Fruit fly (Drosophila melanogaster): ENCODE measurements around the gene CG15719.

Gene CG15719

dm6 chrX:13004779-13005178 is at the start of gene CG15719:
Gene CG15719, minus strand, starts transcription at chrX:13004879.
- TF ChIP-seq psq (optimal IDR thresholded peaks at IDR 0.05): no peak
- no peak for TF ChIP-seq h (optimal IDR thresholded peaks at IDR 0.05)
- no peak for TF ChIP-seq Myc (optimal IDR thresholded peaks at IDR 0.05)
- no peak for TF ChIP-seq ttk (optimal IDR thresholded peaks at IDR 0.05)
- TF ChIP-seq insv (optimal IDR thresholded peaks at IDR 0.05): no peak
- no peak for TF ChIP-seq Sin3A (optimal IDR thresholded peaks at IDR 0.05)

- TF ChIP-seq h (optimal IDR thresholded peaks at IDR 0.05): no peak
- TF ChIP-seq insv (optimal IDR thresholded peaks at IDR 0.05): no peak
- no peak for TF ChIP-seq psq (optimal IDR thresholded peaks at IDR 0.05)
- no peak for TF ChIP-seq ttk (optimal IDR thresholded peaks at IDR 0.05)
- no peak for TF ChIP-seq Myc (optimal IDR thresholded peaks at IDR 0.05)
- no peak for TF ChIP-seq Sin3A (optimal IDR thresholded peaks at IDR 0.05)
Measured at dm6 chrX:13023777-13024176, 19.1 kb upstream of the CG15719 start.

DNA sequence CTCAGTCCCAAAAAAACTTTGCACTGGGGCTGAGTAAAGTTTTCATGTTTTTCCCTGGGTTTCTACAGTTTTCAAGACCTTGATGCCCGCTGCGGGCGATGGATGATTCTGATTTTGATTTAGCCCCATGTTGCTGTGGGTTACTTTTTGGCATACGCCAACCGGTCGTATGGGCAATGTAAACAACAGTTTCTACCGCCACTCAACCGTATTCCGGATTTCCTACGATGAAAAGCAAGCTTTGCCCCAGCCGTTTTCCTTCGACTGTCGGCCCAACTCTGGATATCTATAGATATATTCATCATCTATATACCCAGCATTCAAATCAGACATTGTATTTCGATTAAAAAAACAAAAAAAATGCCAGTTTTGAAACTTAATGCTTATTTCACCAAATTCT is 17.2 kb upstream of the CG15719 start, which contains the start of gene CG2209:
CG2209 (plus strand) TSS at position 301 of the 400 bp plus-strand sequence.
- TF ChIP-seq ttk (optimal IDR thresholded peaks at IDR 0.05) (no peak), h (optimal IDR thresholded peaks at IDR 0.05) (no peak)

- no peak for TF ChIP-seq ttk (optimal IDR thresholded peaks at IDR 0.05)
- no peak for TF ChIP-seq Myc (optimal IDR thresholded peaks at IDR 0.05)
- no peak for TF ChIP-seq psq (optimal IDR thresholded peaks at IDR 0.05)
- no peak for TF ChIP-seq Sin3A (optimal IDR thresholded peaks at IDR 0.05)
Measured at dm6 chrX:13012289-13012688, 7.6 kb upstream of the CG15719 start.

DNA sequence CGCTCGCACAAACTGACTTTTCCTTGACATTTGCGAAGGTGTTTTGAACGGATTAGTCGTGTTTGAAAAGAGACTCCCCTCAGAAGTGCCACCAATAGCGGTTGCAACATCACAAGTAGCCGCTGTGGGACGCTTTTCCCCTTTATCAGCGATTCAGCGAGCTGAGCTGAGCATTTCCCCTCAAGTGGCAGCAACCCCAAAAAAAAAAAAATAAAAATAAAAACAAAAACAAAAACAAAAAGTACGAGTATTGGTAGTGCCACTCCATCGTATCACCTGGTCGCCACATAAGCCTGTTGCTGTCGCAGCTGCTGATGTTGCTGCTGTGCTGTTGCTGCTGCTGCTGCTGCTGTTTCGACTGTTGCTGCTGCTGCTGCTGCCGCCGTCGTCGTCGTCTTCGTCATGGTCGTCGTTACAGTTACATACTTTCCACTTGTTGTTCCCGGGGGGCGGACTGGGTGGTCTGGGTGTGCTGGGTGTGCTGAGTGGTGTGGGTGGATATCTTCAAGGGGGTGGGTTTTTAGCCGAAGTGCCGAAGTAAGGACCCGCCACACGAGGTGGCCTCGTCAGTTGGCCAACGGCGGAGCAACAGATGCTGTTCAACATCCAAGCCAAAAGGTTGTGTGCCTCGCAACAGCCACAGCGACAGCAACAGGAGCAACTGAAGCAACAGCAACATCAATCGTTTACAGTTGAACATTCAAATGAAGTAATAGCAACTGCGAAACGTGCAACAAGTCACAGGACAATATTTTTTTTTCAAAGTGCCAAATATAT is 16.5 kb downstream of the CG15719 start, which contains the start of gene rsh:
rsh (plus strand) TSS at position 591 of the 777 bp plus-strand sequence.
- TF ChIP-seq insv (optimal IDR thresholded peaks at IDR 0.05) (no peak), h (optimal IDR thresholded peaks at IDR 0.05) (no peak), psq (optimal IDR thresholded peaks at IDR 0.05) (no peak), ttk (optimal IDR thresholded peaks at IDR 0.05) (no peak), Sin3A (optimal IDR thresholded peaks at IDR 0.05) (no peak), Myc (optimal IDR thresholded peaks at IDR 0.05) (no peak)

dm6 chrX:12986948-12987450 is 17.7 kb downstream of the CG15719 start:
- TF ChIP-seq Myc (optimal IDR thresholded peaks at IDR 0.05) (no peak), ttk (optimal IDR thresholded peaks at IDR 0.05) (no peak), Sin3A (optimal IDR thresholded peaks at IDR 0.05) (no peak), h (optimal IDR thresholded peaks at IDR 0.05) (no peak), psq (optimal IDR thresholded peaks at IDR 0.05) (no peak), insv (optimal IDR thresholded peaks at IDR 0.05) (no peak)

DNA sequence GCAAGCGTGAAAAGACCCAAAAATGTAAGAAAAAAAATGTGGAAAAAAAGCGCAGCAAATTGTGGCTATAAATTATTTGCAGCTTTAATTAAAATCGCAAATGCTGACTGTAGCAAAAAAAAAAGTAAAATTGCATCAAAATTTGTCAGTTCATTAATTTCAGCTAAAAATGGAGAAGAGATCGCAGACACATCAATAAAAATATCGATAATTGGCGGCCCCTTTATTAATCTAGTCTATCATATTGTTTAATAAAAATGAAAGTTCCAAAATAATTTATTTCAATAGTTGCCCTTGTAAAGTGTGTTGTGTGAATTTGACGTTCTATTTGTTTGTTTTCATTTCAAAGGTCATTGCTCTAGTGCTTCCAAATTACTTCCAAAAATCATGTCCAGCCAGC is 20.5 kb downstream of the CG15719 start, which contains the start of gene CG32643:
CG32643 (plus strand) TSS at position 301 of the 400 bp plus-strand sequence.
- TF ChIP-seq psq (optimal IDR thresholded peaks at IDR 0.05) (no peak), ttk (optimal IDR thresholded peaks at IDR 0.05) (no peak), Myc (optimal IDR thresholded peaks at IDR 0.05) (no peak), Sin3A (optimal IDR thresholded peaks at IDR 0.05) (no peak), insv (optimal IDR thresholded peaks at IDR 0.05) (no peak), h (optimal IDR thresholded peaks at IDR 0.05) (no peak)

DNA sequence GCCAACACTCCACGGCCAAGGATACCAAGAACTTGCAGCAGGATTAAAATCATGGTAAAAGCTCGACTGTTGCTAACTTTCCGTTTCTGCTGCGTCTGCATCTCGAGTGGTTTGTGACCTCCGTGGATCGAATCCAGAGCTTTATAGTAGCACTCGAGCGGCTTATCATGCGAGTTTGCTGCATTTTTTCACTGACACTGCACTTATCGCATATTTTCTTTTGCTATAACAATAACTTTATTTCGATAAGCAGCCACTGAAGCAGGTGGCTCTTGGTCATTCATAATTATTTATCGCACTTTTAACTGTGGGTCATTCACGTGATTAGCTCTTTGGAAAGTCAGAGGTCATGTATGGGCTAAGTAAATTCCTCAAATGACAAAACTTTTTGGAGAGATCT is 28.5 kb downstream of the CG15719 start, which contains the start of gene CG12716:
CG12716 (minus strand) TSS at position 101 of the 400 bp plus-strand sequence.
- TF ChIP-seq psq (optimal IDR thresholded peaks at IDR 0.05) (no peak), Sin3A (optimal IDR thresholded peaks at IDR 0.05) (no peak), h (optimal IDR thresholded peaks at IDR 0.05) (no peak), ttk (optimal IDR thresholded peaks at IDR 0.05) (no peak), insv (optimal IDR thresholded peaks at IDR 0.05) (no peak), Myc (optimal IDR thresholded peaks at IDR 0.05) (no peak)

DNA sequence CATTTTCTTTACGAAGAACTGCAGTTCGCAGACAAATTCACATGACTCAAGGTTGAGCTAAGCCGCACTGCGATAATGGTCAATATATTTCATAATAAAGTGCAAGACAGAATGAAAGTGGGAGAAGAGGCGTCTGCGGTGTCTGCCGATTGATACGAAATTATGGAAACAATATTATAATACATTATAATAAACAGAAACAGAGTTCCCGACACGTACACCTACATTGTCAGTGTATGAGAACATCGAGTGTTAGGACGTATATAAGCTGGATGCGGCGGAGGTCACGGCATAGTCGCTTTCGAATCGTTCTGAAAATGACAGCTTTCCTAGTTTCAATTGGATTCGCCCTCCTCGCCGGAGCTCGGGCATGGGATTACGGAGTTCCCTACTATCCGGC is 34.3 kb downstream of the CG15719 start, which contains the start of gene CG15721:
CG15721 (plus strand) TSS at position 301 of the 400 bp plus-strand sequence.
- TF ChIP-seq Sin3A (optimal IDR thresholded peaks at IDR 0.05) (no peak), h (optimal IDR thresholded peaks at IDR 0.05) (no peak), ttk (optimal IDR thresholded peaks at IDR 0.05) (no peak), psq (optimal IDR thresholded peaks at IDR 0.05) (no peak), insv (optimal IDR thresholded peaks at IDR 0.05) (no peak)

dm6 chrX:12967296-12967938 is 37.3 kb downstream of the CG15719 start, which contains the start of gene Mur11Da:
Gene Mur11Da, plus strand, starts transcription at chrX:12967888.
- TF ChIP-seq h (optimal IDR thresholded peaks at IDR 0.05) (no peak), Myc (optimal IDR thresholded peaks at IDR 0.05) (no peak), Sin3A (optimal IDR thresholded peaks at IDR 0.05) (no peak), psq (optimal IDR thresholded peaks at IDR 0.05) (no peak), ttk (optimal IDR thresholded peaks at IDR 0.05) (no peak), insv (optimal IDR thresholded peaks at IDR 0.05) (no peak)

dm6 chrX:12958920-12959319 is 45.8 kb downstream of the CG15719 start, which contains the start of gene CG32642:
Gene CG32642, plus strand, starts transcription at chrX:12959220.
- TF ChIP-seq Myc (optimal IDR thresholded peaks at IDR 0.05): no peak
- TF ChIP-seq insv (optimal IDR thresholded peaks at IDR 0.05): no peak
- no peak for TF ChIP-seq h (optimal IDR thresholded peaks at IDR 0.05)
- TF ChIP-seq Sin3A (optimal IDR thresholded peaks at IDR 0.05): no peak
- TF ChIP-seq ttk (optimal IDR thresholded peaks at IDR 0.05): no peak
- TF ChIP-seq psq (optimal IDR thresholded peaks at IDR 0.05): no peak

- TF ChIP-seq insv (optimal IDR thresholded peaks at IDR 0.05): no peak
- TF ChIP-seq Sin3A (optimal IDR thresholded peaks at IDR 0.05): no peak
- TF ChIP-seq h (optimal IDR thresholded peaks at IDR 0.05): no peak
- TF ChIP-seq Myc (optimal IDR thresholded peaks at IDR 0.05): no peak
- no peak for TF ChIP-seq psq (optimal IDR thresholded peaks at IDR 0.05)
- TF ChIP-seq ttk (optimal IDR thresholded peaks at IDR 0.05): no peak
Measured at dm6 chrX:12957412-12957895, 47.2 kb downstream of the CG15719 start, which contains the start of gene hec. Gene hec, minus strand, starts transcription at chrX:12957462.

All from Kc167 (cell line).